Worm (Caenorhabditis elegans) whole organism, L1 larva: Measurements from ENCODE around the gene nhr-254.

Experiments
- F16B12.6 ChIP-seq: fragments of 150-350 bp; optimal IDR thresholded peaks from 2 replicates; lab custom pipeline; 2014; ENCODE audit warnings: missing biosample characterization, missing genetic modification characterization
- elt-2 ChIP-seq: sonication (generic microtip); optimal IDR thresholded peaks from 2 replicates; lab custom pipeline; 2016; ENCODE audit warnings: missing genetic modification characterization, mild to moderate bottlenecking, inconsistent platforms, missing compliant biosample characterization, missing genetic modification reagents
- fos-1 ChIP-seq: fragments of 150-350 bp; optimal IDR thresholded peaks from 2 replicates; lab custom pipeline; 2014; ENCODE audit warnings: missing biosample characterization, missing genetic modification characterization
- mep-1 ChIP-seq: fragments of 150-350 bp; optimal IDR thresholded peaks from 2 replicates; lab custom pipeline; 2014; ENCODE audit warnings: missing biosample characterization, missing genetic modification characterization
- pag-3 ChIP-seq: sonication (generic microtip); optimal IDR thresholded peaks from 2 replicates; lab custom pipeline; 2017; ENCODE audit warnings: missing genetic modification characterization, mild to moderate bottlenecking, missing compliant biosample characterization, antibody characterized with exemption, borderline replicate concordance; ENCODE audit not compliant: insufficient read depth
- unc-62 ChIP-seq: fragments of 150-350 bp; optimal IDR thresholded peaks from 2 replicates; lab custom pipeline; 2014; ENCODE audit warnings: missing biosample characterization, missing genetic modification reagents, missing genetic modification characterization

ce11 chrV:443193-443592 lies 50.8 kb downstream of the nhr-254 start, which contains the start of gene srh-33:
- TF ChIP-seq elt-2 (no peak), pag-3 (tag; lab: Kevin White, UChicago) (no peak), mep-1 (tag; lab: Kevin White, UChicago) (no peak), F16B12.6 (tag; lab: Kevin White, UChicago) (no peak), unc-62 (no peak), fos-1 (tag; lab: Kevin White, UChicago) (no peak)
